Worm (Caenorhabditis elegans): ENCODE measurements around the gene scl-18.

Gene scl-18

DNA sequence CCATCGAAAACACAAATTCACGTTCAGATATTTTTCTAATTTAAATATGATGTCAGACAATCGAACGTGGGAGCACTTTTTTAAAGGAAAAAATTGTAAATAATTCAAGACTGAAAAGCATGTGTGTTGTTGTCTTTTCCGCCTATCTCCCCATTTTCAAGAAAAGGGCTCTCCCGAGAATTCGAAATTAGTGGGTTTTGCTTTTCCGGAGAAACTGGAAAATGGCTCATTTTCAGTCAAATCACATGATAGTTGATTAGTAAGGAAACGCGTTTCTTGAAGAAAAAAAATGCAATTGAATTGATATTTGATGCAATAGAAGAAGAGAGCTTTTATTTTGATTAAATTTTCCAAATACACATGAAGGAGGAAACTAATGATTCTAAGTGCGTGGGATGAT, 5.6 kb upstream of the scl-18 start:
- peak; percentile 26 for TF ChIP-seq nhr-11 (tag; optimal IDR thresholded peaks at IDR 0.05)
- TF ChIP-seq ceh-20 (GFP tag; IDR thresholded peaks at IDR 0.05), result no peak

DNA sequence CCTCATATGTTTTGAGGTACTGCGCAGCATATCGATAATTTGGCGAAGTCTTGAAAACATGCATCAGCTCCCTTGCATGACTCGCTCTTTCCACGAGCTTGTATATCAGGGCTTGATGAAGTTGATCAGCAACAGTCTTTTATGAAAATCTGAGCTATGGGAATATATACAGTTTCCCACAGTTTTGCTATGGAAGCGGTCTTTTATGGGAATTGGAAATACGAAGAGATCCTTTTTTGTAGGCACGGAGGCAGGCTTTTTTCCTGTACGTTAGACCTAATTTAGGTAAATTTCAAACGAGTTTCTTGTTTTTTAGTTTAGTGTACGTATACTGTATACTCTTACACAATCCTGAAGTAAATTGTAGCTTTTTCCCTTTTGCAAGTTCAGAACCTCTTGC, 1.7 kb upstream of the scl-18 start, which contains the start of gene T12A7.9:
T12A7.9 (minus strand) TSS at position 101 of the 400 bp plus-strand sequence.
- TF ChIP-seq lim-7 (GFP tag; IDR thresholded peaks at IDR 0.05) (no peak), pha-4 (GFP tag; IDR thresholded peaks at IDR 0.05) (0 out of 2 replicates have a peak, but pooled peaks have one; percentile 8), pha-4 (tag; optimal IDR thresholded peaks at IDR 0.05) (no peak), nhr-111 (GFP tag; optimal IDR thresholded peaks at IDR 0.05) (peak; percentile 7)

DNA sequence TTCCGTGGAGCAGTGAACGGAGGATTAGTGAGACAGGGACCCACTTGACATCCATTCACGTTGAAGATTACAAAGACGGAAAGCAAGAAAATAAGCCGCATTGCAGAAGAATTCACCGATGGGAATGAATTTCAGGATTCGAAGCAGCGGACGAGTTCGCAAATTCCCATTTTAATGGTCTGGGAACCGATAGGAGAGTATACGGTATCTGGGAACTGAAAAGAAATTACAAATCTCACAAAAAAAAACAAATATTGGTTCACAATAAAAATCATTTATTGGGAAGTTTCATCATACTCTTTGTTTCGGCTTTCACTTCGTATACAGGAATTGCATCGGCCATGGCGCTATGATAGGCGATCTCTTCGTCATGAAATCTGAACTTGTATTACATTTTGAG, 775 bp upstream of the scl-18 start, which contains the start of gene T12A7.10:
T12A7.10 (minus strand) TSS at position 101 of the 400 bp plus-strand sequence.
- no peak for TF ChIP-seq lim-7 (GFP tag; IDR thresholded peaks at IDR 0.05)
- no peak for TF ChIP-seq nhr-6 (tag; optimal IDR thresholded peaks at IDR 0.05)
- no peak for TF ChIP-seq nhr-48 (tag; optimal IDR thresholded peaks at IDR 0.05)
- TF ChIP-seq egl-43 (GFP tag; IDR thresholded peaks at IDR 0.05), result no peak
- TF ChIP-seq ceh-44 (GFP tag; IDR thresholded peaks at IDR 0.05), result no peak
- TF ChIP-seq aha-1 (tag), result peak; percentile 56
- TF ChIP-seq zfp-3 (GFP tag; conservative IDR thresholded peaks at IDR 0.05), result no peak
- no peak for TF ChIP-seq mxl-2 (GFP tag; conservative IDR thresholded peaks at IDR 0.05)
- TF ChIP-seq nhr-41 (GFP tag; IDR thresholded peaks at IDR 0.05), result no peak

DNA sequence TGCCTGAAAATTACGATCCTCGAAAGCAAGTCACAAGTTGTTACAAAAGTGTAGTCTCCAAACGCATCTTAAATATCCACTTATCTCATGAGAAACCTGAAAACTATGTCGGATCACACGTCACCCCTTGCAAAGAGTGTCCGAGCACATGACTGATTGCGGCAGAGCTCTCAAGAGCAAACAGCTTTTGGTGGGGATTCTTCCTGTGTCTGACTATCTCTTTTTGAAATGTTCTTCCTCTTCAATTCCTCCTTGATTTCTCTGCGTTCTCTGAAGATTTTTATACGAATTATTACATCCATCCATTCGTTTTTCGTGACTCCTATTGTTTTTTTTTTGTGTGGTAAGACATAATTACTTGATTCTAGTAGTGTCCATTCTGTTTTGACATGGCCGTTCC, 5.4 kb downstream of the scl-18 start, which contains the start of gene T12A7.6:
T12A7.6 (plus strand) TSS at position 369 of the 400 bp plus-strand sequence.
- TF ChIP-seq lsy-2 (tag; optimal IDR thresholded peaks at IDR 0.05), result no peak
- TF ChIP-seq ZK546.5 (tag; optimal IDR thresholded peaks at IDR 0.05), result no peak
- peak; percentile 32 for TF ChIP-seq hlh-11 (tag; optimal IDR thresholded peaks at IDR 0.05)
- TF ChIP-seq unc-62 (GFP tag; optimal IDR thresholded peaks at IDR 0.05 in 1 of 2), result peak in 1 of 2 experiments; percentile 57
- no peak for TF ChIP-seq unc-62 (tag; optimal IDR thresholded peaks at IDR 0.05)
- TF ChIP-seq T26A8.4 (GFP tag; IDR thresholded peaks at IDR 0.05), result no peak
- TF ChIP-seq hlh-30 (tag; optimal IDR thresholded peaks at IDR 0.05; ENCODE audit: insufficient read depth), result peak; percentile 3
- TF ChIP-seq daf-16 (GFP tag; optimal IDR thresholded peaks at IDR 0.05), result peak in 1 of 2 experiments; percentile 5
- no peak for TF ChIP-seq daf-16 (tag; optimal IDR thresholded peaks at IDR 0.05)
- TF ChIP-seq nhr-28 (tag; optimal IDR thresholded peaks at IDR 0.05), result peak; percentile 6
- no peak for TF ChIP-seq saeg-2 (GFP tag; IDR thresholded peaks at IDR 0.05)
- TF ChIP-seq nhr-11 (tag; optimal IDR thresholded peaks at IDR 0.05), result peak; percentile 92
- no peak for TF ChIP-seq vab-7 (GFP tag; IDR thresholded peaks at IDR 0.05)
- TF ChIP-seq F26F4.8 (GFP tag; conservative IDR thresholded peaks at IDR 0.05), result no peak
- peak in 1 of 2 experiments; percentile 5 for TF ChIP-seq hif-1 (tag; optimal IDR thresholded peaks at IDR 0.05)

DNA sequence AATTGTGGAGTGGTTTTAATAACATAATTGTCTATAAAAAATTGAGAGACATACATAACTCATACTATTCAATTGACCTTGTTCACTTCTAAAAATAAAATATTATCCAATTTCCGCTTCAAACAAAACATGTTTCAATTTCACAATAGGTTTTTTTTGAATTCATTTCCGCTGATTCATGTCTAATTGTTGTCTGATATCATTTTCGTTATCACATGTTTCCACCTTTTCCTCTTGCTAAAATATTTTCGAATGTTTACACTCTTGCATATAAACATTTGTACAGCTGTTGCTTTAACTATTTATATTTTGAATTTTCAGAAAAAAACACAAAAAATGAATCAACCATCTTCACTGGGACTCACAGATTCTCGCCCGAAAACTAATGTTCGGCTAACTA, 8.9 kb downstream of the scl-18 start, which contains the start of gene gem-4:
gem-4 (plus strand) TSS at position 301 of the 400 bp plus-strand sequence.
- TF ChIP-seq nhr-28 (tag; optimal IDR thresholded peaks at IDR 0.05) (peak; percentile 30), dve-1 (tag; optimal IDR thresholded peaks at IDR 0.05; ENCODE audit: insufficient read depth) (no peak)

DNA sequence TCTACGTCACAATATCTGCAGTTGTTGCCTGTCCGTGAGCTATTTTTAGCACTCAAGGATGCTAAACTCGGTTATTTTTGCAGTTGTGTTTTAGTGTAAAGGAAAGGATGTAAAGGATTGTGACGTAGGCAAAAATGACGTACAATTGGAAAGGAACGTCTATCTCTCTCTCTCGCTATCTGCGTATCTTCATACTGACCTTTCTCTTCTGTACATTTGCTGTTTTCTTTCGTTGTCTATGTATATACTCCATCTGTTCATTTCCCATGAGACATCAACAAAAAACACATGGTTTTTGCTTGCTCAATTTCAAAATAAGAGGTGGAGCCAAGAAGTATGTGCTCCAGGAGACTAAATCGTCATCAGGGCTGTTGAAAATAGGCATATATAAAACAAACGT, 9.9 kb downstream of the scl-18 start:
- TF ChIP-seq nhr-11 (tag; optimal IDR thresholded peaks at IDR 0.05) (no peak), Y105C5A.15 (GFP tag; IDR thresholded peaks at IDR 0.05) (no peak), lin-29 (GFP tag; IDR thresholded peaks at IDR 0.05) (no peak), F49E8.2 (tag; optimal IDR thresholded peaks at IDR 0.05; ENCODE audit: borderline replicate concordance) (no peak), pha-4 (GFP tag; IDR thresholded peaks at IDR 0.05) (no peak), pha-4 (tag; optimal IDR thresholded peaks at IDR 0.05) (no peak), hlh-30 (tag; optimal IDR thresholded peaks at IDR 0.05; ENCODE audit: insufficient read depth) (peak; percentile 63), ZK546.5 (tag; optimal IDR thresholded peaks at IDR 0.05) (no peak), ceh-20 (GFP tag; IDR thresholded peaks at IDR 0.05) (0 out of 2 replicates have a peak, but pooled peaks have one; percentile 22), vab-7 (GFP tag; IDR thresholded peaks at IDR 0.05) (no peak), gei-8 (GFP tag; optimal IDR thresholded peaks at IDR 0.05) (no peak), tra-1 (GFP tag; IDR thresholded peaks at IDR 0.05) (no peak), D1046.2 (GFP tag; IDR thresholded peaks at IDR 0.05) (no peak), ama-1 (optimal IDR thresholded peaks at IDR 0.05) (no peak), unc-62 (GFP tag; optimal IDR thresholded peaks at IDR 0.05 in 1 of 2) (peak in 1 of 2 experiments; percentile 71), unc-62 (tag; optimal IDR thresholded peaks at IDR 0.05) (no peak), hlh-11 (tag; optimal IDR thresholded peaks at IDR 0.05) (peak; percentile 62), ZK337.2 (GFP tag; IDR thresholded peaks at IDR 0.05) (no peak), ztf-11 (tag; optimal IDR thresholded peaks at IDR 0.05) (no peak), unc-130 (GFP tag; optimal IDR thresholded peaks at IDR 0.05) (no peak), attf-4 (tag; optimal IDR thresholded peaks at IDR 0.05) (no peak), Y5F2A.4 (GFP tag; optimal IDR thresholded peaks at IDR 0.05) (no peak)

Measured in whole organism, L4 larva.